ENCODE assay signal across 1 fruit fly cellular context in genomic region chrX:10587445-10587844, dm6.
A peak's percentile ranks its signal among the peaks of the same experiment; 100 is the strongest.
TF ChIP-seq lines count a peak whose summit lies in the region.

No protein-coding gene starts in this region.

TF ChIP-seq in whole organism, embryonic, 481 proteins besides CTCF, POLR2A, EP300 and RAD21 (continued from another document):
- no peak for TF ChIP-seq fru (optimal IDR thresholded peaks at IDR 0.05; lab: Kevin White, UChicago)
- no peak for TF ChIP-seq CG42726 (GFP tag; IDR thresholded peaks at IDR 0.05; lab: Robert Waterston, UW; ENCODE audit: partially characterized antibody)
- no peak for TF ChIP-seq H2.0 (GFP tag; IDR thresholded peaks at IDR 0.05; lab: Robert Waterston, UW)
- TF ChIP-seq CG7786 (GFP tag; optimal IDR thresholded peaks at IDR 0.05; lab: Kevin White, UChicago) = no peak
- TF ChIP-seq nom (GFP tag; optimal IDR thresholded peaks at IDR 0.05; lab: Kevin White, UChicago) = peak; percentile 2
- TF ChIP-seq CG10431 (GFP tag; optimal IDR thresholded peaks at IDR 0.05; lab: Kevin White, UChicago) = no peak
- no peak for TF ChIP-seq CG7928 (GFP tag; optimal IDR thresholded peaks at IDR 0.05; lab: Kevin White, UChicago)
- TF ChIP-seq Fer3 (tag; optimal IDR thresholded peaks at IDR 0.05; lab: Kevin White, UChicago) = peak; percentile 31
- no peak for TF ChIP-seq Atf3 (GFP tag; optimal IDR thresholded peaks at IDR 0.05; lab: Kevin White, UChicago)
- no peak for TF ChIP-seq Bgb (GFP tag; IDR thresholded peaks at IDR 0.05; lab: Robert Waterston, UW; ENCODE audit: partially characterized antibody)
- TF ChIP-seq CG15073 (GFP tag; optimal IDR thresholded peaks at IDR 0.05; lab: Kevin White, UChicago) = no peak
- no peak for TF ChIP-seq CG12236 (GFP tag; optimal IDR thresholded peaks at IDR 0.05; lab: Kevin White, UChicago)
- no peak for TF ChIP-seq bcd (GFP tag; optimal IDR thresholded peaks at IDR 0.05; lab: Kevin White, UChicago)
- TF ChIP-seq ash1 (GFP tag; optimal IDR thresholded peaks at IDR 0.05; lab: Kevin White, UChicago) = no peak
- 0 out of 3 replicates have a peak, but pooled peaks have one; percentile 27 for TF ChIP-seq CG7357 (GFP tag; IDR thresholded peaks at IDR 0.05; lab: Robert Waterston, UW)
- TF ChIP-seq sqz (GFP tag; optimal IDR thresholded peaks at IDR 0.05; lab: Kevin White, UChicago) = no peak
- TF ChIP-seq Dip3 (GFP tag; optimal IDR thresholded peaks at IDR 0.05; lab: Kevin White, UChicago) = peak; percentile 56
- no peak for TF ChIP-seq Sox100B (GFP tag; optimal IDR thresholded peaks at IDR 0.05; lab: Kevin White, UChicago)
- TF ChIP-seq wdn (GFP tag; IDR thresholded peaks at IDR 0.05; lab: Robert Waterston, UW) = no peak
- TF ChIP-seq CG11247 (GFP tag; IDR thresholded peaks at IDR 0.05; lab: Robert Waterston, UW) = peak; percentile 52
- TF ChIP-seq abd-A (tag; optimal IDR thresholded peaks at IDR 0.05; lab: Kevin White, UChicago) = no peak
- no peak for TF ChIP-seq Trl (optimal IDR thresholded peaks at IDR 0.05; lab: Kevin White, UChicago)
- peak; percentile 44 for TF ChIP-seq Trl (GFP tag; optimal IDR thresholded peaks at IDR 0.05; lab: Kevin White, UChicago)
- TF ChIP-seq CG4404 (GFP tag; IDR thresholded peaks at IDR 0.05; lab: Robert Waterston, UW) = no peak
- TF ChIP-seq CG8944 (GFP tag; optimal IDR thresholded peaks at IDR 0.05; lab: Kevin White, UChicago) = no peak
- TF ChIP-seq CG4617 (GFP tag; optimal IDR thresholded peaks at IDR 0.05; lab: Kevin White, UChicago; ENCODE audit: borderline replicate concordance) = no peak
- no peak for TF ChIP-seq pan (optimal IDR thresholded peaks at IDR 0.05; lab: Kevin White, UChicago)
- TF ChIP-seq pan (GFP tag; optimal IDR thresholded peaks at IDR 0.05 in 1 of 2, IDR thresholded peaks at IDR 0.05 in 1 of 2) = peak in 1 of 2 experiments; percentile 70
- TF ChIP-seq ind (GFP tag; optimal IDR thresholded peaks at IDR 0.05; lab: Kevin White, UChicago) = peak; percentile 24
- no peak for TF ChIP-seq CG1602 (GFP tag; optimal IDR thresholded peaks at IDR 0.05; lab: Kevin White, UChicago)
- TF ChIP-seq z (GFP tag; IDR thresholded peaks at IDR 0.05; lab: Robert Waterston, UW) = no peak
- no peak for TF ChIP-seq Hmx (GFP tag; optimal IDR thresholded peaks at IDR 0.05; lab: Kevin White, UChicago)
- no peak for TF ChIP-seq Vsx1 (GFP tag; optimal IDR thresholded peaks at IDR 0.05; lab: Kevin White, UChicago)
- no peak for TF ChIP-seq da (GFP tag; optimal IDR thresholded peaks at IDR 0.05; lab: Kevin White, UChicago)
- TF ChIP-seq CG6254 (GFP tag; optimal IDR thresholded peaks at IDR 0.05; lab: Kevin White, UChicago) = no peak
- TF ChIP-seq CG8281 (tag; optimal IDR thresholded peaks at IDR 0.05; lab: Kevin White, UChicago) = no peak
- no peak for TF ChIP-seq chm (GFP tag; IDR thresholded peaks at IDR 0.05; lab: Robert Waterston, UW)
- TF ChIP-seq CG1024 (GFP tag; IDR thresholded peaks at IDR 0.05; lab: Robert Waterston, UW) = 0 out of 2 replicates have a peak, but pooled peaks have one; percentile 27
- TF ChIP-seq chn (GFP tag; optimal IDR thresholded peaks at IDR 0.05; lab: Kevin White, UChicago) = no peak
- no peak for TF ChIP-seq CG18619 (GFP tag; optimal IDR thresholded peaks at IDR 0.05; lab: Kevin White, UChicago)
- TF ChIP-seq CG7987 (GFP tag; optimal IDR thresholded peaks at IDR 0.05; lab: Kevin White, UChicago) = no peak
- TF ChIP-seq lbe (GFP tag; optimal IDR thresholded peaks at IDR 0.05; lab: Kevin White, UChicago) = no peak
- TF ChIP-seq otp (GFP tag; IDR thresholded peaks at IDR 0.05; lab: Robert Waterston, UW) = peak; percentile 43; the same call in 1 of the 3 replicates
- TF ChIP-seq tin (GFP tag; optimal IDR thresholded peaks at IDR 0.05; lab: Kevin White, UChicago) = peak; percentile 2
- TF ChIP-seq cad (GFP tag; optimal IDR thresholded peaks at IDR 0.05; lab: Kevin White, UChicago) = no peak
- TF ChIP-seq B-H2 (GFP tag; optimal IDR thresholded peaks at IDR 0.05; lab: Kevin White, UChicago) = no peak
- peak; percentile 43; the same call in 1 of the 2 replicates for TF ChIP-seq Xrp1 (GFP tag; IDR thresholded peaks at IDR 0.05; lab: Robert Waterston, UW)
- no peak for TF ChIP-seq CG17328 (GFP tag; IDR thresholded peaks at IDR 0.05; lab: Robert Waterston, UW)
- TF ChIP-seq CG31365 (tag; optimal IDR thresholded peaks at IDR 0.05; lab: Kevin White, UChicago) = no peak
- no peak for TF ChIP-seq zf30C (GFP tag; optimal IDR thresholded peaks at IDR 0.05; lab: Kevin White, UChicago)
- TF ChIP-seq CG15011 (GFP tag; optimal IDR thresholded peaks at IDR 0.05; lab: Kevin White, UChicago) = no peak
- peak; percentile 15 for TF ChIP-seq CG1233 (GFP tag; optimal IDR thresholded peaks at IDR 0.05; lab: Kevin White, UChicago)
- no peak; the same call in none of the 2 replicates for TF ChIP-seq onecut (GFP tag; IDR thresholded peaks at IDR 0.05; lab: Robert Waterston, UW)
- no peak for TF ChIP-seq croc (GFP tag; conservative IDR thresholded peaks at IDR 0.05; lab: Robert Waterston, UW)
- TF ChIP-seq unc-4 (GFP tag; IDR thresholded peaks at IDR 0.05; lab: Robert Waterston, UW; ENCODE audit: partially characterized antibody) = no peak
- TF ChIP-seq peb (GFP tag; IDR thresholded peaks at IDR 0.05; lab: Robert Waterston, UW) = no peak
- no peak for TF ChIP-seq CG13775 (GFP tag; optimal IDR thresholded peaks at IDR 0.05; lab: Kevin White, UChicago)
- TF ChIP-seq tx (GFP tag; optimal IDR thresholded peaks at IDR 0.05; lab: Kevin White, UChicago) = peak; percentile 18
- no peak for TF ChIP-seq Kr (GFP tag; optimal IDR thresholded peaks at IDR 0.05; lab: Kevin White, UChicago)
- TF ChIP-seq Rfx (GFP tag; IDR thresholded peaks at IDR 0.05; lab: Robert Waterston, UW) = peak; percentile 75
- TF ChIP-seq CG13894 (tag; optimal IDR thresholded peaks at IDR 0.05; lab: Kevin White, UChicago) = no peak
- no peak for TF ChIP-seq ato (GFP tag; IDR thresholded peaks at IDR 0.05; lab: Robert Waterston, UW; ENCODE audit: partially characterized antibody)
- peak; percentile 30 for TF ChIP-seq Fer2 (tag; optimal IDR thresholded peaks at IDR 0.05; lab: Kevin White, UChicago)
- no peak for TF ChIP-seq crp (GFP tag; optimal IDR thresholded peaks at IDR 0.05; lab: Kevin White, UChicago)
- no peak for TF ChIP-seq jing (GFP tag; optimal IDR thresholded peaks at IDR 0.05; lab: Kevin White, UChicago)
- no peak for TF ChIP-seq jumu (GFP tag; optimal IDR thresholded peaks at IDR 0.05; lab: Kevin White, UChicago)
- peak; percentile 15; the same call in 1 of the 2 replicates for TF ChIP-seq MBD-R2 (GFP tag; IDR thresholded peaks at IDR 0.05; lab: Robert Waterston, UW)
- peak; percentile 54 for TF ChIP-seq al (GFP tag; IDR thresholded peaks at IDR 0.05; lab: Robert Waterston, UW)
- peak; percentile 10; the same call in 1 of the 4 replicates for TF ChIP-seq Gug (GFP tag; IDR thresholded peaks at IDR 0.05; lab: Robert Waterston, UW)
- no peak for TF ChIP-seq CG2116 (GFP tag; optimal IDR thresholded peaks at IDR 0.05; lab: Kevin White, UChicago)
- TF ChIP-seq CG7271 (tag; optimal IDR thresholded peaks at IDR 0.05; lab: Kevin White, UChicago) = no peak
- no peak for TF ChIP-seq tll (GFP tag; optimal IDR thresholded peaks at IDR 0.05; lab: Kevin White, UChicago)
- TF ChIP-seq nerfin-2 (GFP tag; IDR thresholded peaks at IDR 0.05; lab: Robert Waterston, UW; ENCODE audit: partially characterized antibody) = no peak
- no peak for TF ChIP-seq exex (tag; optimal IDR thresholded peaks at IDR 0.05; lab: Kevin White, UChicago)
- TF ChIP-seq trh (GFP tag; optimal IDR thresholded peaks at IDR 0.05; lab: Kevin White, UChicago) = no peak
- TF ChIP-seq inv (GFP tag; IDR thresholded peaks at IDR 0.05; lab: Robert Waterston, UW; ENCODE audit: partially characterized antibody) = no peak
- TF ChIP-seq CG16779 (GFP tag; IDR thresholded peaks at IDR 0.05; lab: Robert Waterston, UW) = no peak
- no peak for TF ChIP-seq Lpt (GFP tag; optimal IDR thresholded peaks at IDR 0.05; lab: Kevin White, UChicago)
- TF ChIP-seq Jarid2 (GFP tag; optimal IDR thresholded peaks at IDR 0.05; lab: Kevin White, UChicago) = no peak
- TF ChIP-seq Asciz (GFP tag; optimal IDR thresholded peaks at IDR 0.05; lab: Kevin White, UChicago) = no peak
- no peak for TF ChIP-seq D (optimal IDR thresholded peaks at IDR 0.05; lab: Kevin White, UChicago)
- TF ChIP-seq D (GFP tag; optimal IDR thresholded peaks at IDR 0.05; lab: Kevin White, UChicago) = no peak
- no peak for TF ChIP-seq CG9797 (GFP tag; optimal IDR thresholded peaks at IDR 0.05; lab: Kevin White, UChicago)
- TF ChIP-seq stwl (tag; optimal IDR thresholded peaks at IDR 0.05; lab: Kevin White, UChicago) = no peak
- no peak for TF ChIP-seq CG17612 (GFP tag; IDR thresholded peaks at IDR 0.05; lab: Robert Waterston, UW)
- TF ChIP-seq Lhr (GFP tag; optimal IDR thresholded peaks at IDR 0.05; lab: Kevin White, UChicago) = no peak
- TF ChIP-seq CG11093 (GFP tag; IDR thresholded peaks at IDR 0.05; lab: Robert Waterston, UW) = no peak
- no peak for TF ChIP-seq CG8089 (GFP tag; optimal IDR thresholded peaks at IDR 0.05; lab: Kevin White, UChicago)
- peak; percentile 12 for TF ChIP-seq Myb (GFP tag; optimal IDR thresholded peaks at IDR 0.05; lab: Kevin White, UChicago)
- no peak for TF ChIP-seq bowl (GFP tag; IDR thresholded peaks at IDR 0.05; lab: Robert Waterston, UW)
- TF ChIP-seq CG8359 (GFP tag; optimal IDR thresholded peaks at IDR 0.05; lab: Kevin White, UChicago; ENCODE audit: borderline replicate concordance) = no peak
- TF ChIP-seq CG1832 (GFP tag; optimal IDR thresholded peaks at IDR 0.05; lab: Kevin White, UChicago) = no peak
- TF ChIP-seq CG30403 (GFP tag; optimal IDR thresholded peaks at IDR 0.05; lab: Kevin White, UChicago) = peak; percentile 23
- no peak for TF ChIP-seq HmgZ (tag; optimal IDR thresholded peaks at IDR 0.05; lab: Kevin White, UChicago)
- TF ChIP-seq NC2β (GFP tag; optimal IDR thresholded peaks at IDR 0.05; lab: Kevin White, UChicago) = no peak
- no peak for TF ChIP-seq CG8765 (GFP tag; IDR thresholded peaks at IDR 0.05; lab: Robert Waterston, UW)
- no peak for TF ChIP-seq lov (optimal IDR thresholded peaks at IDR 0.05; lab: Kevin White, UChicago)
- TF ChIP-seq lov (GFP tag; IDR thresholded peaks at IDR 0.05; lab: Robert Waterston, UW) = no peak
- no peak for TF ChIP-seq Tbp (GFP tag; optimal IDR thresholded peaks at IDR 0.05; lab: Kevin White, UChicago)
- TF ChIP-seq C15 (GFP tag; IDR thresholded peaks at IDR 0.05; lab: Robert Waterston, UW) = 0 out of 3 replicates have a peak, but pooled peaks have one; percentile 32
- no peak for TF ChIP-seq amos (GFP tag; IDR thresholded peaks at IDR 0.05; lab: Robert Waterston, UW; ENCODE audit: partially characterized antibody)
- no peak for TF ChIP-seq CG12769 (tag; optimal IDR thresholded peaks at IDR 0.05; lab: Kevin White, UChicago)
- TF ChIP-seq tgo (GFP tag; IDR thresholded peaks at IDR 0.05; lab: Robert Waterston, UW) = peak; percentile 58; the same call in 2 of the 3 replicates
- no peak for TF ChIP-seq CG6175 (GFP tag; IDR thresholded peaks at IDR 0.05; lab: Robert Waterston, UW)
- peak; percentile 21; the same call in 1 of the 3 replicates for TF ChIP-seq Aef1 (GFP tag; IDR thresholded peaks at IDR 0.05; lab: Robert Waterston, UW)
- no peak for TF ChIP-seq phol (tag; optimal IDR thresholded peaks at IDR 0.05; lab: Kevin White, UChicago)
- no peak for TF ChIP-seq hth (optimal IDR thresholded peaks at IDR 0.05; lab: Kevin White, UChicago)
- no peak for TF ChIP-seq CG15479 (GFP tag; optimal IDR thresholded peaks at IDR 0.05; lab: Kevin White, UChicago)
- no peak for TF ChIP-seq ewg (GFP tag; optimal IDR thresholded peaks at IDR 0.05; lab: Kevin White, UChicago)
- no peak for TF ChIP-seq pb (GFP tag; optimal IDR thresholded peaks at IDR 0.05; lab: Kevin White, UChicago)
- TF ChIP-seq CG31388 (GFP tag; optimal IDR thresholded peaks at IDR 0.05; lab: Kevin White, UChicago) = no peak
- TF ChIP-seq CG9932 (GFP tag; IDR thresholded peaks at IDR 0.05; lab: Robert Waterston, UW) = peak; percentile 28; the same call in 1 of the 2 replicates
- TF ChIP-seq hb (GFP tag; IDR thresholded peaks at IDR 0.05; lab: Robert Waterston, UW; ENCODE audit: partially characterized antibody) = no peak
- TF ChIP-seq Fer1 (GFP tag; optimal IDR thresholded peaks at IDR 0.05; lab: Kevin White, UChicago) = peak; percentile 49
- no peak for TF ChIP-seq tna (GFP tag; IDR thresholded peaks at IDR 0.05; lab: Robert Waterston, UW; ENCODE audit: partially characterized antibody)
- TF ChIP-seq gsb (GFP tag; IDR thresholded peaks at IDR 0.05; lab: Robert Waterston, UW) = no peak
- TF ChIP-seq seq (GFP tag; IDR thresholded peaks at IDR 0.05; lab: Robert Waterston, UW) = no peak
- TF ChIP-seq CG4282 (GFP tag; optimal IDR thresholded peaks at IDR 0.05; lab: Kevin White, UChicago) = no peak
- TF ChIP-seq CG4730 (GFP tag; IDR thresholded peaks at IDR 0.05; lab: Robert Waterston, UW) = 0 out of 2 replicates have a peak, but pooled peaks have one; percentile 37
- TF ChIP-seq Atf6 (GFP tag; IDR thresholded peaks at IDR 0.05; lab: Robert Waterston, UW) = peak; percentile 37; the same call in 1 of the 2 replicates
- TF ChIP-seq mam (GFP tag; optimal IDR thresholded peaks at IDR 0.05; lab: Kevin White, UChicago) = peak; percentile 38
- no peak for TF ChIP-seq Sin3A (optimal IDR thresholded peaks at IDR 0.05; lab: Kevin White, UChicago)
- peak; percentile 23 for TF ChIP-seq CoRest (tag; optimal IDR thresholded peaks at IDR 0.05; lab: Kevin White, UChicago)
- TF ChIP-seq CG14441 (GFP tag; IDR thresholded peaks at IDR 0.05; lab: Robert Waterston, UW) = peak; percentile 64
- no peak for TF ChIP-seq CG5953 (GFP tag; IDR thresholded peaks at IDR 0.05; lab: Robert Waterston, UW)
- TF ChIP-seq CHES-1-like (GFP tag; optimal IDR thresholded peaks at IDR 0.05; lab: Kevin White, UChicago) = peak; percentile 9
- peak; percentile 2 for TF ChIP-seq ATbp (GFP tag; optimal IDR thresholded peaks at IDR 0.05; lab: Kevin White, UChicago)
